Fruit fly (Drosophila melanogaster) whole organism, wandering third instar larva: ENCODE measurements around the gene CG14515.
A peak's percentile ranks its signal among the peaks of the same experiment; 100 is the strongest.

Source experiments
- Abd-B ChIP-seq: fragments of >200 bp; optimal IDR thresholded peaks from 2 replicates; lab custom pipeline; 2017; ENCODE audit warnings: missing biosample characterization, missing genetic modification characterization
- CG32264 ChIP-seq: fragments of 200-800 bp; sonication (Bioruptor generic); optimal IDR thresholded peaks from 2 replicates; lab custom pipeline; 2016; ENCODE audit warnings: missing biosample characterization, missing genetic modification characterization
- CG9705 ChIP-seq: fragments of 200-800 bp; sonication (Bioruptor generic); optimal IDR thresholded peaks from 2 replicates; lab custom pipeline; 2018; ENCODE audit warnings: missing biosample characterization, mild to moderate bottlenecking, missing genetic modification characterization
- CrebA ChIP-seq: fragments of 200-800 bp; sonication (Bioruptor generic); optimal IDR thresholded peaks from 2 replicates; lab custom pipeline; 2016; ENCODE audit warnings: missing biosample characterization, mild to moderate bottlenecking, missing genetic modification characterization, borderline replicate concordance
- Dfd ChIP-seq: fragments of >200 bp; optimal IDR thresholded peaks from 2 replicates; lab custom pipeline; 2017; ENCODE audit warnings: missing biosample characterization, missing genetic modification characterization
- Dif ChIP-seq: fragments of 200-275, 200-300 bp; sonication (Bioruptor generic); optimal IDR thresholded peaks from 2 replicates; lab custom pipeline; 2018; ENCODE audit warnings: missing biosample characterization, missing genetic modification characterization; ENCODE audit not compliant: partially characterized antibody
- GATAd ChIP-seq: sonication (Bioruptor generic); optimal IDR thresholded peaks from 2 replicates; lab custom pipeline; 2016; ENCODE audit warnings: missing biosample characterization, missing genetic modification characterization
- HLH106 ChIP-seq: fragments of 200-800 bp; optimal IDR thresholded peaks from 3 replicates; lab custom pipeline; 2019; ENCODE audit warnings: missing biosample characterization, mild to moderate bottlenecking, missing genetic modification characterization, moderate library complexity
- Hnf4 ChIP-seq: fragments of 200-800 bp; sonication (Bioruptor generic); optimal IDR thresholded peaks from 2 replicates; lab custom pipeline; 2016; ENCODE audit warnings: missing biosample characterization, mild to moderate bottlenecking, missing genetic modification characterization
- Hr78 ChIP-seq: fragments of >200 bp; optimal IDR thresholded peaks from 2 replicates; lab custom pipeline; 2017; ENCODE audit warnings: missing biosample characterization, missing genetic modification characterization
- Hr83 ChIP-seq: fragments of 200-300 bp; sonication (Bioruptor generic); optimal IDR thresholded peaks from 2 replicates; lab custom pipeline; 2016; ENCODE audit warnings: missing biosample characterization, mild to moderate bottlenecking, missing genetic modification characterization, moderate library complexity; ENCODE audit not compliant: poor library complexity, severe bottlenecking
- Jra ChIP-seq: sonication (Bioruptor generic); optimal IDR thresholded peaks from 2 replicates; lab custom pipeline; 2016; ENCODE audit warnings: missing biosample characterization, missing genetic modification characterization
- Mio ChIP-seq: sonication (Bioruptor generic); optimal IDR thresholded peaks from 2 replicates; lab custom pipeline; 2016; ENCODE audit warnings: missing biosample characterization, missing genetic modification characterization
- Myc ChIP-seq: fragments of >200 bp; optimal IDR thresholded peaks from 2 replicates; lab custom pipeline; 2017
- N ChIP-seq: fragments of >200 bp; optimal IDR thresholded peaks from 2 replicates; lab custom pipeline; 2018; ENCODE audit warnings: missing biosample characterization, missing external identifiers, missing genetic modification characterization
- OdsH ChIP-seq: fragments of 200-800 bp; sonication (Bioruptor generic); optimal IDR thresholded peaks from 2 replicates; lab custom pipeline; 2016; ENCODE audit warnings: missing biosample characterization, mild to moderate bottlenecking, missing genetic modification characterization
- Rel ChIP-seq, 2 experiments: fragments of 200-800 bp; sonication (Bioruptor generic) in 1 of 2; optimal IDR thresholded peaks; 2 replicates in 1 of 2; 3 replicates in 1 of 2; lab custom pipeline; 2016 to 2019; ENCODE audit warnings: mild to moderate bottlenecking in 2 of 2, missing biosample characterization in 2 of 2, missing genetic modification characterization in 2 of 2, moderate library complexity in 1 of 2
- Sp1 ChIP-seq: fragments of 200-800 bp; sonication (Bioruptor generic); optimal IDR thresholded peaks from 3 replicates; lab custom pipeline; 2019; ENCODE audit warnings: missing biosample characterization, mild to moderate bottlenecking, missing genetic modification characterization, moderate library complexity
- Vsx2 ChIP-seq: fragments of 200-300, 225-300 bp; sonication (Bioruptor generic); optimal IDR thresholded peaks from 2 replicates; lab custom pipeline; 2018; ENCODE audit warnings: missing biosample characterization, missing genetic modification characterization; ENCODE audit not compliant: partially characterized antibody
- br ChIP-seq: fragments of 200-800 bp; sonication (Bioruptor generic); optimal IDR thresholded peaks from 2 replicates; lab custom pipeline; 2016; ENCODE audit warnings: missing biosample characterization, missing genetic modification characterization
- brk ChIP-seq: fragments of 200-800 bp; sonication (Bioruptor generic); optimal IDR thresholded peaks from 2 replicates; lab custom pipeline; 2016; ENCODE audit warnings: missing biosample characterization, mild to moderate bottlenecking, missing genetic modification characterization
- dl ChIP-seq, 2 experiments: fragments of 175-275, 200-275 bp in 1 of 2; fragments of 200-275 bp in 1 of 2; sonication (Bioruptor generic); optimal IDR thresholded peaks; lab custom pipeline; 2018; ENCODE audit warnings: mild to moderate bottlenecking in 2 of 2, missing biosample characterization in 2 of 2, missing genetic modification characterization in 2 of 2, moderate library complexity in 2 of 2; ENCODE audit not compliant: partially characterized antibody in 2 of 2, insufficient read depth in 1 of 2
- dmrt93B ChIP-seq: fragments of 200-800 bp; sonication (Bioruptor generic); optimal IDR thresholded peaks from 2 replicates; lab custom pipeline; 2018; ENCODE audit warnings: missing biosample characterization, mild to moderate bottlenecking, missing genetic modification characterization
- dsf ChIP-seq: sonication (Bioruptor generic); optimal IDR thresholded peaks from 2 replicates; lab custom pipeline; 2016; ENCODE audit warnings: missing biosample characterization, missing genetic modification characterization, borderline replicate concordance
- ey ChIP-seq: fragments of 200-800 bp; sonication (Bioruptor generic); optimal IDR thresholded peaks from 2 replicates; lab custom pipeline; 2016; ENCODE audit warnings: missing biosample characterization, missing genetic modification characterization
- foxo ChIP-seq, 2 experiments: fragments of 200-800 bp; sonication (Bioruptor generic); optimal IDR thresholded peaks; 2 replicates in 1 of 2; 3 replicates in 1 of 2; lab custom pipeline; 2016 to 2017; ENCODE audit warnings: missing biosample characterization in 2 of 2, missing genetic modification characterization in 2 of 2
- fru ChIP-seq: fragments of 200-800 bp; sonication (Bioruptor generic); optimal IDR thresholded peaks from 3 replicates; lab custom pipeline; 2016; ENCODE audit warnings: missing biosample characterization, mild to moderate bottlenecking, missing genetic modification characterization
- h ChIP-seq: fragments of 200-800 bp; sonication (Bioruptor generic); optimal IDR thresholded peaks from 3 replicates; lab custom pipeline; 2016; ENCODE audit warnings: missing biosample characterization, mild to moderate bottlenecking, missing genetic modification characterization
- jim ChIP-seq: fragments of 175-275, 200-325 bp; sonication (Bioruptor generic); optimal IDR thresholded peaks from 2 replicates; lab custom pipeline; 2016; ENCODE audit warnings: missing biosample characterization, mild to moderate bottlenecking, missing genetic modification characterization
- lola ChIP-seq: fragments of >200 bp; optimal IDR thresholded peaks from 2 replicates; lab custom pipeline; 2017; ENCODE audit warnings: missing biosample characterization, missing genetic modification characterization
- pan ChIP-seq: fragments of >200 bp; optimal IDR thresholded peaks from 2 replicates; lab custom pipeline; 2017
- psq ChIP-seq: fragments of 200-800 bp; sonication (Bioruptor generic); optimal IDR thresholded peaks from 3 replicates; lab custom pipeline; 2017; ENCODE audit warnings: missing biosample characterization, mild to moderate bottlenecking, missing genetic modification characterization, moderate library complexity
- rgr ChIP-seq: fragments of 200-800 bp; sonication (Bioruptor generic); optimal IDR thresholded peaks from 3 replicates; lab custom pipeline; 2016; ENCODE audit warnings: missing biosample characterization, mild to moderate bottlenecking, missing genetic modification characterization
- sage ChIP-seq: fragments of 200-800 bp; sonication (Bioruptor generic); optimal IDR thresholded peaks from 2 replicates; lab custom pipeline; 2016; ENCODE audit warnings: missing biosample characterization, mild to moderate bottlenecking, missing genetic modification characterization
- sv ChIP-seq: fragments of 200-800 bp; sonication (Bioruptor generic); optimal IDR thresholded peaks from 3 replicates; lab custom pipeline; 2016; ENCODE audit warnings: missing biosample characterization, missing genetic modification characterization
- tai ChIP-seq: sonication (Bioruptor generic); optimal IDR thresholded peaks from 2 replicates; lab custom pipeline; 2016; ENCODE audit warnings: missing biosample characterization, missing genetic modification characterization
- usp ChIP-seq: fragments of >200 bp; optimal IDR thresholded peaks from 2 replicates; lab custom pipeline; 2017; ENCODE audit warnings: missing biosample characterization, missing genetic modification characterization
- woc ChIP-seq: sonication (Bioruptor generic); optimal IDR thresholded peaks from 2 replicates; lab custom pipeline; 2016; ENCODE audit warnings: missing biosample characterization, mild to moderate bottlenecking, missing genetic modification characterization

CG14515 gene

DNA sequence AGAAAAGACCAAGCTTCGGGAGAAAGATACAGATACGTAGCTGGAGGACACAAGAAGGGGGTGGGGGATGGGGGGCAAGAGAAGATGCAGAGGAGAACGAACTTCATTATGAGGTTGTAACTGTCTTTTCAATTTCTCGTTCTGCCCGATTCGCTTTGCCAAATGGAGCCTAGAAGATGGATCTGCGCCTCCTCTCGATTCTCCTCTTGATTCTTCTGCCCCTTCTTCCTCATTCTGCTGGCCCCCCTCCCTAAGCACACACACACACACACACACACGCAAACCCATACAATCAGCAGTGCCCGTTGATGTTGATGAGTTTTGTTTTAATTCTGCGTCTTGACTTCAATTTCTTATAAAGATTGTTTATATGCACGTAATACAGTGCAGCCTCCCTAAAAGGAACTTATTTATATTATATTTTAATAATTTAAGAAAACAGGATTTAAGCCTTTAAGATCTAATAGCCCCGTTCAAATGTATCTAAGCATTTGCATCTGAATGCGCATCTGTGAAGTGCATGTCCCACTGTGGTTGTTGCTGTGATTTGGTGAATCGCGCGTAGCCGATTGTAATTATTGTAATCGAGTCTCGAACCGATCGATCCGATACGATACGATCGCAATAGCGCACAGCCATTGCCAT lies 9.8 kb downstream of the CG14515 start (continued):
- TF ChIP-seq br: peak; percentile 63
- peak in 1 of 2 experiments; percentile 85 for TF ChIP-seq foxo (GFP tag; optimal IDR thresholded peaks at IDR 0.05; lab: Kevin White, UChicago)
- TF ChIP-seq N: peak; percentile 56
- peak; percentile 87 for TF ChIP-seq h (GFP tag; lab: Kevin White, UChicago)

DNA sequence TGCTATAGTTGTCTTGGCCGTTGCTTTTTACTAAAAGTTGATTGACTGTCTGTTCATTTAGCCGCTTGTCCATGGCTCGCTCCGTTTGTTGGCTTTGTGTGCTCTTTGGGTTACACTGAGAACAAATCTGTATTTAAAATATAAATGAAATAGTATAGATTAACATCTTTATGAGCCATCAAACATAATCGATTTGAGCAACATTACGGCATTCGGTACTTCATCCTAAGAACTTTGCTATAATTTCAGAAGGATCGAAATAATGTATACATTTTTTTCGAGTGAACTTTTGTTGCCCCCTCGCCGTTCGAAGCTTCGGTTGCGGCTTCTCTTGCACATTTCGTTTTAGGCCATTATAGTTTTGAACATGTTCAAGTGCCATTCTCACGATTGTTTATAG lies 10.6 kb downstream of the CG14515 start:
- TF ChIP-seq h (GFP tag; lab: Kevin White, UChicago) (peak; percentile 45), Sp1 (peak; percentile 26), Rel (GFP tag; optimal IDR thresholded peaks at IDR 0.05; lab: Kevin White, UChicago) (no peak), Rel (tag; optimal IDR thresholded peaks at IDR 0.05; lab: Kevin White, UChicago) (no peak), Mio (GFP tag; lab: Kevin White, UChicago) (no peak), HLH106 (peak; percentile 27), GATAd (GFP tag; lab: Kevin White, UChicago) (no peak), OdsH (GFP tag; lab: Kevin White, UChicago) (no peak), CrebA (no peak), br (peak; percentile 60), dsf (GFP tag; lab: Kevin White, UChicago) (no peak), woc (GFP tag; lab: Kevin White, UChicago) (peak; percentile 11), sage (GFP tag; lab: Kevin White, UChicago) (no peak), dmrt93B (no peak), pan (lab: Kevin White, UChicago) (no peak), usp (GFP tag; lab: Kevin White, UChicago) (no peak), Abd-B (no peak), rgr (peak; percentile 40), sv (GFP tag; lab: Kevin White, UChicago) (peak; percentile 6), Hnf4 (GFP tag; lab: Kevin White, UChicago) (peak; percentile 12), Myc (lab: Kevin White, UChicago) (no peak), foxo (GFP tag; optimal IDR thresholded peaks at IDR 0.05; lab: Kevin White, UChicago) (peak in 1 of 2 experiments; percentile 55), Jra (GFP tag; lab: Kevin White, UChicago) (no peak), dl (GFP tag; optimal IDR thresholded peaks at IDR 0.05; lab: Kevin White, UChicago; ENCODE audit: insufficient read depth in 1 of 2, partially characterized antibody in 2 of 2) (no peak), fru (GFP tag; lab: Kevin White, UChicago) (peak; percentile 61), Dfd (GFP tag; lab: Kevin White, UChicago) (no peak), Hr83 (GFP tag; lab: Kevin White, UChicago) (no peak), N (no peak), CG9705 (GFP tag; lab: Kevin White, UChicago) (no peak), lola (no peak), jim (GFP tag; lab: Kevin White, UChicago) (no peak), Dif (GFP tag; lab: Kevin White, UChicago) (no peak), Hr78 (GFP tag; lab: Kevin White, UChicago) (no peak), ey (GFP tag; lab: Kevin White, UChicago) (peak; percentile 37), brk (GFP tag; lab: Kevin White, UChicago) (no peak), CG32264 (GFP tag; lab: Kevin White, UChicago) (no peak), psq (GFP tag; lab: Kevin White, UChicago) (peak; percentile 5), tai (GFP tag; lab: Kevin White, UChicago) (no peak), Vsx2 (GFP tag; lab: Kevin White, UChicago) (no peak)

DNA sequence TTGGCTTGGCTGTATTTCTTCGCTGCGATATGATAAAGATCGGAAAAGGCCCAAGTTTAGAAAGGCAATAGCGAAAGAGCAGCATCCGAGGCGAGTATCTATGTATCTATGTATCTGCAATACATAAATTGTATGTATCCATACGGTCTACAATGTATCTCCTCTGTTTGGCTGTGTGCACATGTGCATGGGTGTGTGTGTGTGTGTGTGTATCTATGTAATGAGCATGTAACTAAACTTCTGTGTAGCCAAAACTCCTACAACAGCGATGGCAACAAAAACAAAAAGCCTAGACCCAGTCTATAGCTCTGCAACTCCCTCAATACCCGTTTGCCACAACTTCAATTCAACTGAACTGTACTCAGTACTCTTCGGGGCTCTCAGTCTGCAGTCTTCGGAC lies 12.7 kb downstream of the CG14515 start:
- TF ChIP-seq Dfd (GFP tag; lab: Kevin White, UChicago) (peak; percentile 76), sage (GFP tag; lab: Kevin White, UChicago) (no peak)
